Worm (Caenorhabditis elegans) whole organism, L4/young adult: ENCODE data around the gene srg-50.

Experiments used
- W03F9.2 ChIP-seq: fragments of 150-350 bp; optimal IDR thresholded peaks from 2 replicates; lab custom pipeline; 2014; ENCODE audit warnings: missing biosample characterization, missing genetic modification characterization
- dao-5 ChIP-seq: sonication (generic microtip); optimal IDR thresholded peaks from 2 replicates; lab custom pipeline; 2016; ENCODE audit warnings: missing genotype, missing genetic modification characterization, moderate library complexity, missing compliant biosample characterization
- him-1 ChIP-seq: sonication (generic microtip); optimal IDR thresholded peaks from 2 replicates; lab custom pipeline; 2016; ENCODE audit warnings: missing genotype, missing genetic modification reagents, missing genetic modification characterization, missing compliant biosample characterization

- TF ChIP-seq him-1 (tag; lab: Kevin White, UChicago) (no peak), W03F9.2 (tag; lab: Kevin White, UChicago) (no peak), dao-5 (tag; lab: Kevin White, UChicago) (no peak)
These were observed 25.2 kb downstream of the srg-50 start, which contains the start of gene nhr-105 for ce11 chrIV:7049672-7050206.
